Fruit fly (Drosophila melanogaster) whole organism, embryonic: ENCODE results near the gene CG17118.

Source experiments
- Adf1 ChIP-seq: fragments of 200-800 bp; sonication (Bioruptor generic); IDR thresholded peaks from 2 replicates; pipeline ENCODE4 v1.3.6; 2022; ENCODE audit warnings: missing biosample characterization, missing genetic modification characterization
- B-H1 ChIP-seq: fragments of 200-800 bp; sonication (Bioruptor generic); IDR thresholded peaks from 3 replicates; pipeline ENCODE4 v1.3.6; 2022; ENCODE audit warnings: missing biosample characterization, missing genetic modification characterization
- CG10654 ChIP-seq: fragments of 200-800 bp; sonication (Bioruptor generic); optimal IDR thresholded peaks from 2 replicates; lab custom pipeline; 2016; ENCODE audit warnings: missing biosample characterization, missing genetic modification characterization
- CG12391 ChIP-seq: fragments of 200-800 bp; sonication (Bioruptor generic); optimal IDR thresholded peaks from 3 replicates; lab custom pipeline; 2018; ENCODE audit warnings: missing biosample characterization, mild to moderate bottlenecking, missing genetic modification characterization, moderate library complexity
- CG15514 ChIP-seq: fragments of 200-800 bp; sonication (Bioruptor generic); optimal IDR thresholded peaks from 3 replicates; lab custom pipeline; 2017; ENCODE audit warnings: missing biosample characterization, missing genetic modification characterization, mild to moderate bottlenecking, moderate library complexity, missing genetic modification reagents
- CG16863 ChIP-seq: fragments of 200-800 bp; sonication (Bioruptor generic); optimal IDR thresholded peaks from 3 replicates; lab custom pipeline; 2016; ENCODE audit warnings: missing biosample characterization, missing genetic modification characterization
- CG2199 ChIP-seq: fragments of 200-800 bp; sonication (Bioruptor generic); IDR thresholded peaks from 3 replicates; pipeline ENCODE4 v1.3.6; 2022; ENCODE audit warnings: missing biosample characterization, missing genetic modification characterization
- CG31388 ChIP-seq: fragments of 200-800 bp; sonication (Bioruptor generic); optimal IDR thresholded peaks from 2 replicates; lab custom pipeline; 2016; ENCODE audit warnings: missing biosample characterization, missing genetic modification characterization
- CG3407 ChIP-seq: fragments of 200-800 bp; sonication (Bioruptor generic); optimal IDR thresholded peaks from 2 replicates; lab custom pipeline; 2018; ENCODE audit warnings: missing biosample characterization, mild to moderate bottlenecking, missing genetic modification characterization
- CG6689 ChIP-seq: fragments of 200-800 bp; sonication (Bioruptor generic); IDR thresholded peaks from 2 replicates; pipeline ENCODE4 v1.3.6; 2022; ENCODE audit warnings: missing biosample characterization, missing genetic modification characterization
- CG6765 ChIP-seq: fragments of 200-800 bp; sonication (Bioruptor generic); optimal IDR thresholded peaks from 3 replicates; lab custom pipeline; 2017; ENCODE audit warnings: missing biosample characterization, mild to moderate bottlenecking, missing genetic modification characterization
- CG6791 ChIP-seq: fragments of 200-800 bp; sonication (Bioruptor generic); IDR thresholded peaks from 3 replicates; pipeline ENCODE4 v1.3.6; 2022; ENCODE audit warnings: missing biosample characterization, missing genetic modification characterization; ENCODE audit not compliant: partially characterized antibody
- CG7372 ChIP-seq: fragments of 200-800 bp; sonication (Bioruptor generic); IDR thresholded peaks from 2 replicates; pipeline ENCODE4 v1.3.6; 2022; ENCODE audit warnings: missing biosample characterization, missing genetic modification characterization
- CG7745 ChIP-seq: fragments of 200-800 bp; sonication (Bioruptor generic); optimal IDR thresholded peaks from 2 replicates; lab custom pipeline; 2018; ENCODE audit warnings: missing biosample characterization, mild to moderate bottlenecking, missing genetic modification characterization, moderate library complexity
- CG8089 ChIP-seq: fragments of 200-800 bp; sonication (Bioruptor generic); optimal IDR thresholded peaks from 3 replicates; lab custom pipeline; 2016; ENCODE audit warnings: missing biosample characterization, missing genetic modification characterization
- CG9797 ChIP-seq: fragments of 200-800 bp; sonication (Bioruptor generic); optimal IDR thresholded peaks from 3 replicates; lab custom pipeline; 2018; ENCODE audit warnings: missing biosample characterization, mild to moderate bottlenecking, missing genetic modification characterization
- Deaf1 ChIP-seq: fragments of 200-800 bp; optimal IDR thresholded peaks from 3 replicates; lab custom pipeline; 2019; ENCODE audit warnings: missing biosample characterization, mild to moderate bottlenecking, missing genetic modification characterization, moderate library complexity
- Dp ChIP-seq: fragments of 200-800 bp; sonication (Bioruptor generic); optimal IDR thresholded peaks from 2 replicates; lab custom pipeline; 2018; ENCODE audit warnings: missing biosample characterization, mild to moderate bottlenecking, missing genetic modification characterization, moderate library complexity
- Fer2 ChIP-seq: fragments of 200-800 bp; sonication (Bioruptor generic); optimal IDR thresholded peaks from 2 replicates; lab custom pipeline; 2018; ENCODE audit warnings: missing biosample characterization, mild to moderate bottlenecking, missing genetic modification characterization, moderate library complexity
- Hr78 ChIP-seq, 2 experiments: fragments of 200-800 bp in 1 of 2; fragments of >200 bp in 1 of 2; sonication (Bioruptor generic) in 1 of 2; optimal IDR thresholded peaks; 2 replicates each; lab custom pipeline; 2017 to 2019; ENCODE audit warnings: missing biosample characterization in 2 of 2, missing genetic modification characterization in 2 of 2, mild to moderate bottlenecking in 1 of 2, moderate library complexity in 1 of 2
- Lhr ChIP-seq: fragments of 200-800 bp; sonication (Bioruptor generic); optimal IDR thresholded peaks from 3 replicates; lab custom pipeline; 2017; ENCODE audit warnings: mild to moderate bottlenecking, missing biosample characterization, missing genetic modification reagents, missing genetic modification characterization
- Mrtf ChIP-seq: fragments of 200-800 bp; sonication (Bioruptor generic); IDR thresholded peaks from 3 replicates; pipeline ENCODE4 v1.3.6; 2022; ENCODE audit warnings: missing biosample characterization, missing genetic modification characterization
- Oaz ChIP-seq: fragments of 200-800 bp; sonication (Bioruptor generic); IDR thresholded peaks from 2 replicates; pipeline ENCODE4 v1.3.6; 2022; ENCODE audit warnings: missing biosample characterization, missing genetic modification characterization
- Pdp1 ChIP-seq, 2 experiments: fragments of 200-800 bp; sonication (Bioruptor generic); optimal IDR thresholded peaks; 3 replicates each; lab custom pipeline; 2016; ENCODE audit warnings: missing biosample characterization in 2 of 2, missing genetic modification characterization in 2 of 2, mild to moderate bottlenecking in 1 of 2, moderate library complexity in 1 of 2
- TFAM ChIP-seq: fragments of 200-800 bp; sonication (Bioruptor generic); optimal IDR thresholded peaks from 2 replicates; lab custom pipeline; 2017; ENCODE audit warnings: missing biosample characterization, missing genetic modification characterization, inconsistent platforms
- aop ChIP-seq: fragments of 200-800 bp; sonication (Bioruptor generic); IDR thresholded peaks from 2 replicates; pipeline ENCODE4 v1.3.6; 2022; ENCODE audit warnings: missing biosample characterization, missing genetic modification characterization
- bbx ChIP-seq: fragments of 200-800 bp; sonication (Bioruptor generic); IDR thresholded peaks from 2 replicates; pipeline ENCODE4 v1.3.6; 2022; ENCODE audit warnings: missing biosample characterization, missing genetic modification characterization; ENCODE audit not compliant: partially characterized antibody
- cato ChIP-seq: fragments of 200-800 bp; sonication (Bioruptor generic); optimal IDR thresholded peaks from 2 replicates; lab custom pipeline; 2016; ENCODE audit warnings: missing biosample characterization, missing genetic modification characterization, borderline replicate concordance
- chm ChIP-seq: fragments of 200-800 bp; sonication (Bioruptor generic); IDR thresholded peaks from 2 replicates; pipeline ENCODE4 v1.3.6; 2022; ENCODE audit warnings: missing biosample characterization, missing genetic modification characterization
- esg ChIP-seq: fragments of 200-800 bp; sonication (Bioruptor generic); conservative IDR thresholded peaks from 2 replicates; pipeline ENCODE4 v1.3.6; 2022; ENCODE audit warnings: missing biosample characterization, missing genetic modification characterization
- eyg ChIP-seq: fragments of 200-800 bp; sonication (Bioruptor generic); optimal IDR thresholded peaks from 3 replicates; lab custom pipeline; 2016; ENCODE audit warnings: missing biosample characterization, missing genetic modification characterization
- fd3F ChIP-seq: fragments of 200-800 bp; sonication (Bioruptor generic); optimal IDR thresholded peaks from 2 replicates; lab custom pipeline; 2018; ENCODE audit warnings: missing biosample characterization, mild to moderate bottlenecking, missing genetic modification characterization, moderate library complexity
- gcm2 ChIP-seq: fragments of 200-800 bp; sonication (Bioruptor generic); optimal IDR thresholded peaks from 2 replicates; lab custom pipeline; 2016; ENCODE audit warnings: missing biosample characterization, missing genetic modification characterization
- gt ChIP-seq: fragments of 200-800 bp; sonication (Bioruptor generic); IDR thresholded peaks from 2 replicates; pipeline ENCODE4 v1.3.6; 2022; ENCODE audit warnings: missing biosample characterization, missing genetic modification characterization
- inv ChIP-seq: fragments of 200-800 bp; sonication (Bioruptor generic); IDR thresholded peaks from 2 replicates; pipeline ENCODE4 v1.3.6; 2022; ENCODE audit warnings: missing biosample characterization, missing genetic modification characterization; ENCODE audit not compliant: partially characterized antibody
- ken ChIP-seq: fragments of 200-800 bp; sonication (Bioruptor generic); IDR thresholded peaks from 3 replicates; pipeline ENCODE4 v1.3.6; 2022; ENCODE audit warnings: missing biosample characterization, missing genetic modification characterization
- luna ChIP-seq: fragments of 200-800 bp; sonication (Bioruptor generic); optimal IDR thresholded peaks from 2 replicates; lab custom pipeline; 2016; ENCODE audit warnings: missing biosample characterization, missing genetic modification characterization
- mam ChIP-seq: fragments of 200-800 bp; sonication (Bioruptor generic); optimal IDR thresholded peaks from 3 replicates; lab custom pipeline; 2016; ENCODE audit warnings: missing biosample characterization, missing genetic modification characterization
- mirr ChIP-seq: fragments of 200-800 bp; sonication (Bioruptor generic); optimal IDR thresholded peaks from 3 replicates; lab custom pipeline; 2018; ENCODE audit warnings: missing biosample characterization, mild to moderate bottlenecking, missing genetic modification characterization
- mld ChIP-seq: fragments of 200-800 bp; sonication (Bioruptor generic); IDR thresholded peaks from 3 replicates; pipeline ENCODE4 v1.3.6; 2022; ENCODE audit warnings: missing biosample characterization, missing genetic modification characterization; ENCODE audit not compliant: partially characterized antibody
- nmo ChIP-seq: fragments of 200-800 bp; sonication (Bioruptor generic); optimal IDR thresholded peaks from 2 replicates; lab custom pipeline; 2018; ENCODE audit warnings: missing biosample characterization, mild to moderate bottlenecking, missing genetic modification characterization, moderate library complexity
- p53 ChIP-seq: fragments of 200-800 bp; sonication (Bioruptor generic); optimal IDR thresholded peaks from 2 replicates; lab custom pipeline; 2016; ENCODE audit warnings: missing biosample characterization, missing genetic modification characterization
- ranshi ChIP-seq: fragments of 200-800 bp; sonication (Bioruptor generic); IDR thresholded peaks from 2 replicates; pipeline ENCODE4 v1.3.6; 2022; ENCODE audit warnings: missing biosample characterization, missing genetic modification characterization
- salm ChIP-seq: fragments of 200-800 bp; sonication (Bioruptor generic); optimal IDR thresholded peaks from 2 replicates; lab custom pipeline; 2018; ENCODE audit warnings: missing biosample characterization, mild to moderate bottlenecking, missing genetic modification characterization
- sr ChIP-seq: fragments of 200-800 bp; sonication (Bioruptor generic); IDR thresholded peaks from 3 replicates; pipeline ENCODE4 v1.3.6; 2022; ENCODE audit warnings: missing biosample characterization, missing genetic modification characterization
- tin ChIP-seq: fragments of 200-800 bp; sonication (Bioruptor generic); optimal IDR thresholded peaks from 3 replicates; lab custom pipeline; 2016; ENCODE audit warnings: missing biosample characterization, missing genetic modification characterization
- tll ChIP-seq, 2 experiments: fragments of 200-800 bp in 1 of 2; fragments of >200 bp in 1 of 2; sonication (Bioruptor generic) in 1 of 2; optimal IDR thresholded peaks; 2 replicates each; lab custom pipeline; 2017 to 2019; ENCODE audit warnings: missing biosample characterization in 2 of 2, missing genetic modification characterization in 2 of 2, mild to moderate bottlenecking in 1 of 2, moderate library complexity in 1 of 2
- trh ChIP-seq: fragments of 200-800 bp; sonication (Bioruptor generic); optimal IDR thresholded peaks from 2 replicates; lab custom pipeline; 2016; ENCODE audit warnings: missing biosample characterization, missing genetic modification characterization
- yki ChIP-seq: fragments of >200 bp; optimal IDR thresholded peaks from 3 replicates; lab custom pipeline; 2018

CG17118 gene

DNA sequence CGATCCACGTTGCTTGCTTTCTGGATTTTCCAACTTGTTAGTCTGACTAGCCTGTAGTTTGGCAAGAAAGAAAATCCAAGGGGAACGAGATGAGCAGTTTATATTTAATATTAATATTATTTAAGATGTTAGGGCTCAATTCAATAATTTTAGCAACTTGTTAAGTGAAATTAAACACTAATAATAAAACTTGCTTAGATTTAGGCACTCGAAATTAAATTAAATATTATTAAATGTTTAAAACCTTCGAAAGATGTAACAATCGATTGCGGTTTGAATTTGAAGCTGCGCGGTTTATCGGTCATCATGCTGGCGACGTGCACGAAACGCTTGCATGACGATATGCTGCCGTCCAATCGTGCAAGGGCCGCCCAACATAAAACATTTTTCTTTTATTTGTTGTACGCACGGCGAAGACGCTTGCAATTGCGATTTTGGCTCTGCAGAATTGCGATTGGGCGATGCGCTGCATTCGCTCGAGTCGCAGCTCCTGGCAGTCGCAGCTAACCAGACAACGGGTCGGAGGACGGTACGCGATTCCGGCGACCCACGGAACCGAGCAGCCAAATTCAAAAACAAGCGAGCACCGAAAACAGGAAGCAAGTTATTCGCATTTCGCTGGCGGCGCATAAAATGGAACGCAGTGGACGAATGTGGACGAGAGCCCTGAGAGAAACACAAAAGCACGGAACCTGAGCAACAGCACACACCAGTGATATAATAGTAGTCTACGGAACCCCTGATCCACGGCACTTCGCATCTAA lies 7.1 kb downstream of the CG17118 start, which contains the start of the genes Vha16-5 and CG12299 (continued):
- no peak for TF ChIP-seq luna
- TF ChIP-seq CG3407 (GFP tag; lab: Kevin White, UChicago) = peak; percentile 47
- peak; percentile 78 for TF ChIP-seq CG6689 (GFP tag; lab: Robert Waterston, UW)
- TF ChIP-seq Adf1 = peak; percentile 72
- TF ChIP-seq CG31388 (GFP tag; lab: Kevin White, UChicago) = peak; percentile 68
- TF ChIP-seq ranshi = peak; percentile 82
- TF ChIP-seq Lhr = peak; percentile 2
- peak; percentile 83 for TF ChIP-seq CG16863
- peak; percentile 24 for TF ChIP-seq salm (tag; lab: Kevin White, UChicago)
- peak; percentile 78 for TF ChIP-seq mld (GFP tag; lab: Robert Waterston, UW)
- TF ChIP-seq yki (lab: Kevin White, UChicago) = no peak
- no peak for TF ChIP-seq CG6765 (GFP tag; lab: Kevin White, UChicago)
- TF ChIP-seq CG2199 (GFP tag; lab: Robert Waterston, UW) = peak; percentile 75; the same call in 1 of the 3 replicates
- peak; percentile 81 for TF ChIP-seq CG8089 (GFP tag; lab: Kevin White, UChicago)
- TF ChIP-seq Fer2 (tag; lab: Kevin White, UChicago) = peak; percentile 48
- TF ChIP-seq CG10654 (GFP tag; lab: Kevin White, UChicago) = peak; percentile 85
- no peak for TF ChIP-seq Hr78 (GFP tag; optimal IDR thresholded peaks at IDR 0.05; lab: Kevin White, UChicago)
- TF ChIP-seq CG7745 (tag; lab: Kevin White, UChicago) = no peak
- TF ChIP-seq trh (GFP tag; lab: Kevin White, UChicago) = peak; percentile 50
- no peak for TF ChIP-seq TFAM (GFP tag; lab: Kevin White, UChicago)
- no peak for TF ChIP-seq tll (GFP tag; optimal IDR thresholded peaks at IDR 0.05; lab: Kevin White, UChicago)
- TF ChIP-seq CG7372 = peak; percentile 74
- TF ChIP-seq cato (GFP tag; lab: Kevin White, UChicago) = peak; percentile 64
- TF ChIP-seq B-H1 (GFP tag; lab: Robert Waterston, UW) = peak; percentile 75
- peak; percentile 83 for TF ChIP-seq CG12391 (tag; lab: Kevin White, UChicago)
- peak; percentile 68 for TF ChIP-seq p53 (GFP tag; lab: Kevin White, UChicago)
- TF ChIP-seq ken (GFP tag; lab: Robert Waterston, UW) = peak; percentile 98
- TF ChIP-seq CG15514 = peak; percentile 83
- peak; percentile 92 for TF ChIP-seq Dp (GFP tag; lab: Kevin White, UChicago)
- peak; percentile 32 for TF ChIP-seq fd3F (GFP tag; lab: Kevin White, UChicago)
- TF ChIP-seq mam (GFP tag; lab: Kevin White, UChicago) = peak; percentile 74
- peak; percentile 97 for TF ChIP-seq chm (GFP tag; lab: Robert Waterston, UW)
- TF ChIP-seq CG6791 (GFP tag; lab: Robert Waterston, UW) = peak; percentile 90
- peak; percentile 69 for TF ChIP-seq gt
- TF ChIP-seq eyg (GFP tag; lab: Kevin White, UChicago) = peak; percentile 74
- peak; percentile 87 for TF ChIP-seq aop
- no peak for TF ChIP-seq Deaf1 (tag; lab: Kevin White, UChicago)
- peak; percentile 68 for TF ChIP-seq gcm2 (GFP tag; lab: Kevin White, UChicago)
- TF ChIP-seq Pdp1 (GFP tag; optimal IDR thresholded peaks at IDR 0.05; lab: Kevin White, UChicago) = peak; percentile 84 to 88
- peak; percentile 73 for TF ChIP-seq inv (GFP tag; lab: Robert Waterston, UW)
- TF ChIP-seq tin = peak; percentile 96
- peak; percentile 89 for TF ChIP-seq sr (GFP tag; lab: Robert Waterston, UW)
- peak; percentile 55 for TF ChIP-seq CG9797
- peak; percentile 78 for TF ChIP-seq Oaz (GFP tag; lab: Robert Waterston, UW)
- TF ChIP-seq Mrtf (GFP tag; lab: Robert Waterston, UW) = peak; percentile 89
- peak; percentile 83 for TF ChIP-seq esg (GFP tag; lab: Robert Waterston, UW)
- peak; percentile 75 for TF ChIP-seq nmo (GFP tag; lab: Kevin White, UChicago)
- TF ChIP-seq bbx (GFP tag; lab: Robert Waterston, UW) = peak; percentile 89
- TF ChIP-seq mirr = peak; percentile 47
